Worm (Caenorhabditis elegans) whole organism, L4/young adult: ENCODE data around the gene cyy-1.

Source experiments
- dao-5 ChIP-seq: sonication (generic microtip); optimal IDR thresholded peaks from 2 replicates; lab custom pipeline; 2016; ENCODE audit warnings: missing genotype, missing genetic modification characterization, moderate library complexity, missing compliant biosample characterization
- him-1 ChIP-seq: sonication (generic microtip); optimal IDR thresholded peaks from 2 replicates; lab custom pipeline; 2016; ENCODE audit warnings: missing genotype, missing genetic modification reagents, missing genetic modification characterization, missing compliant biosample characterization

- TF ChIP-seq him-1 (tag; lab: Kevin White, UChicago) = no peak
- TF ChIP-seq dao-5 = no peak
Measured at ce11 chrIII:8363253-8364061, 42.2 kb upstream of the cyy-1 start, which contains the start of gene R05D3.3.
